Worm (Caenorhabditis elegans) whole organism, early embryonic: ENCODE results near the gene F36A4.1.

Source experiments
- B0310.2 ChIP-seq: sonication (generic microtip); optimal IDR thresholded peaks from 2 replicates; lab custom pipeline; 2016; ENCODE audit warnings: mild to moderate bottlenecking, missing genetic modification characterization, missing compliant biosample characterization
- F13C5.2 ChIP-seq: sonication (generic microtip); optimal IDR thresholded peaks from 2 replicates; lab custom pipeline; 2017; ENCODE audit warnings: mild to moderate bottlenecking, missing genetic modification characterization, inconsistent platforms, missing compliant biosample characterization
- aly-1 ChIP-seq: sonication (generic microtip); optimal IDR thresholded peaks from 2 replicates; lab custom pipeline; 2016; ENCODE audit warnings: missing genetic modification characterization, missing compliant biosample characterization
- ama-1 ChIP-seq: fragments of 150-350 bp; optimal IDR thresholded peaks from 2 replicates; lab custom pipeline; 2014
- ceh-13 ChIP-seq: fragments of 200-800 bp; sonication (Bioruptor generic); optimal IDR thresholded peaks from 2 replicates; lab custom pipeline; 2018; ENCODE audit warnings: mild to moderate bottlenecking, missing genetic modification characterization, missing compliant biosample characterization
- ceh-36 ChIP-seq: sonication (generic microtip); optimal IDR thresholded peaks from 2 replicates; lab custom pipeline; 2016; ENCODE audit warnings: missing genetic modification characterization, inconsistent platforms, missing compliant biosample characterization
- ets-7 ChIP-seq: sonication (generic microtip); optimal IDR thresholded peaks from 2 replicates; lab custom pipeline; 2016; ENCODE audit warnings: missing genotype, missing genetic modification characterization, missing compliant biosample characterization
- flt-1 ChIP-seq: fragments of 200-800 bp; sonication (Bioruptor generic); IDR thresholded peaks from 2 replicates; pipeline ENCODE4 v1.3.6; 2022; ENCODE audit warnings: missing genetic modification characterization, missing compliant biosample characterization
- hmbx-1 ChIP-seq: sonication (generic microtip); optimal IDR thresholded peaks from 2 replicates; lab custom pipeline; 2016; ENCODE audit warnings: mild to moderate bottlenecking, missing genetic modification characterization, missing compliant biosample characterization
- hmg-4 ChIP-seq: fragments of 200-800 bp; sonication (Bioruptor generic); optimal IDR thresholded peaks from 2 replicates; lab custom pipeline; 2018; ENCODE audit warnings: mild to moderate bottlenecking, missing genetic modification characterization, missing compliant biosample characterization
- hnd-1 ChIP-seq: sonication (generic microtip); optimal IDR thresholded peaks from 2 replicates; lab custom pipeline; 2016; ENCODE audit warnings: missing genetic modification characterization, missing compliant biosample characterization
- pes-1 ChIP-seq: fragments of 200-800 bp; sonication (Bioruptor generic); IDR thresholded peaks from 2 replicates; pipeline ENCODE4 v1.3.6; 2022; ENCODE audit warnings: missing genetic modification reagents, missing genetic modification characterization, missing compliant biosample characterization
- scrt-1 ChIP-seq: fragments of 200-800 bp; sonication (Bioruptor generic); IDR thresholded peaks from 2 replicates; pipeline ENCODE4 v1.3.6; 2022; ENCODE audit warnings: missing genetic modification characterization, missing compliant biosample characterization
- sea-1 ChIP-seq: fragments of 200-800 bp; sonication (Bioruptor generic); conservative IDR thresholded peaks from 2 replicates; pipeline ENCODE4 v1.3.6; 2022; ENCODE audit warnings: missing genetic modification characterization, missing compliant biosample characterization
- tbx-11 ChIP-seq: fragments of 200-800 bp; sonication (Bioruptor generic); IDR thresholded peaks from 2 replicates; pipeline ENCODE4 v1.3.6; 2022; ENCODE audit warnings: missing genetic modification characterization, missing compliant biosample characterization
- tbx-37 ChIP-seq: fragments of 200-800 bp; sonication (Bioruptor generic); conservative IDR thresholded peaks from 2 replicates; pipeline ENCODE4 v1.3.6; 2022; ENCODE audit warnings: missing genetic modification reagents, missing genetic modification characterization, missing compliant biosample characterization
- tra-4 ChIP-seq: sonication (generic microtip); optimal IDR thresholded peaks from 2 replicates; lab custom pipeline; 2017; ENCODE audit warnings: missing genetic modification characterization, missing compliant biosample characterization

F36A4.1 gene

ce11 chrIV:4289267-4289666 lies 17.0 kb downstream of the F36A4.1 start, which contains the start of gene F15E6.5:
F15E6.5 (plus strand) TSS chrIV:4289567.
- no peak for TF ChIP-seq hnd-1 (tag; lab: Kevin White, UChicago)
- no peak for TF ChIP-seq tra-4 (tag; lab: Kevin White, UChicago)
- TF ChIP-seq tbx-37: no peak
- no peak for TF ChIP-seq ama-1 (lab: Kevin White, UChicago)
- no peak for TF ChIP-seq aly-1 (tag; lab: Kevin White, UChicago)
- TF ChIP-seq scrt-1 (GFP tag; lab: Robert Waterston, UW): no peak
- no peak for TF ChIP-seq pes-1 (GFP tag; lab: Robert Waterston, UW)
- TF ChIP-seq ceh-13: no peak
- TF ChIP-seq F13C5.2 (tag; lab: Kevin White, UChicago): no peak
- no peak for TF ChIP-seq hmbx-1 (tag; lab: Kevin White, UChicago)
- no peak for TF ChIP-seq sea-1 (GFP tag; lab: Robert Waterston, UW)
- no peak for TF ChIP-seq hmg-4
- no peak for TF ChIP-seq ceh-36

ce11 chrIV:4290472-4290871 lies 18.2 kb downstream of the F36A4.1 start, which contains the start of gene dct-7:
dct-7 (minus strand) TSS chrIV:4290572.
- no peak for TF ChIP-seq hmbx-1 (tag; lab: Kevin White, UChicago)
- no peak for TF ChIP-seq flt-1 (GFP tag; lab: Robert Waterston, UW)
- TF ChIP-seq ets-7 (tag; lab: Kevin White, UChicago): no peak

- no peak for TF ChIP-seq ets-7 (tag; lab: Kevin White, UChicago)
- no peak for TF ChIP-seq aly-1 (tag; lab: Kevin White, UChicago)
- no peak for TF ChIP-seq ceh-36
- no peak for TF ChIP-seq ama-1 (lab: Kevin White, UChicago)
- TF ChIP-seq tbx-11 (GFP tag; lab: Robert Waterston, UW): no peak
- no peak for TF ChIP-seq F13C5.2 (tag; lab: Kevin White, UChicago)
- no peak for TF ChIP-seq B0310.2 (tag; lab: Kevin White, UChicago)
- no peak for TF ChIP-seq hnd-1 (tag; lab: Kevin White, UChicago)
- TF ChIP-seq tra-4 (tag; lab: Kevin White, UChicago): no peak
- no peak for TF ChIP-seq tbx-37
- TF ChIP-seq scrt-1 (GFP tag; lab: Robert Waterston, UW): no peak
- TF ChIP-seq hmg-4: no peak
- TF ChIP-seq hmbx-1 (tag; lab: Kevin White, UChicago): no peak
- TF ChIP-seq flt-1 (GFP tag; lab: Robert Waterston, UW): no peak
- no peak for TF ChIP-seq ceh-13
These were observed 18.9 kb downstream of the F36A4.1 start, which contains the start of gene F15E6.4 for ce11 chrIV:4291174-4291573. F15E6.4 (plus strand) TSS chrIV:4291474.

- no peak for TF ChIP-seq ets-7 (tag; lab: Kevin White, UChicago)
- TF ChIP-seq scrt-1 (GFP tag; lab: Robert Waterston, UW): no peak
- no peak for TF ChIP-seq aly-1 (tag; lab: Kevin White, UChicago)
These were observed 20.3 kb downstream of the F36A4.1 start, which contains the start of gene F15E6.10 for ce11 chrIV:4292569-4292968. F15E6.10 (plus strand) TSS chrIV:4292869.

ce11 chrIV:4294552-4294951 lies 22.3 kb downstream of the F36A4.1 start, which contains the start of gene F15E6.3:
F15E6.3 (plus strand) TSS chrIV:4294895.
- TF ChIP-seq hnd-1 (tag; lab: Kevin White, UChicago) (no peak), flt-1 (GFP tag; lab: Robert Waterston, UW) (no peak), ceh-36 (no peak), hmbx-1 (tag; lab: Kevin White, UChicago) (no peak), ets-7 (tag; lab: Kevin White, UChicago) (no peak), pes-1 (GFP tag; lab: Robert Waterston, UW) (no peak), ceh-13 (no peak), scrt-1 (GFP tag; lab: Robert Waterston, UW) (no peak), ama-1 (lab: Kevin White, UChicago) (no peak), aly-1 (tag; lab: Kevin White, UChicago) (no peak), F13C5.2 (tag; lab: Kevin White, UChicago) (no peak)

- TF ChIP-seq tbx-11 (GFP tag; lab: Robert Waterston, UW) (no peak), tbx-37 (no peak), ceh-13 (no peak), B0310.2 (tag; lab: Kevin White, UChicago) (no peak)
These were observed 26.7 kb downstream of the F36A4.1 start, which contains the start of gene F15E6.9 for ce11 chrIV:4298983-4299382. F15E6.9 (minus strand) TSS chrIV:4299083.

ce11 chrIV:4299994-4300393 lies 27.7 kb downstream of the F36A4.1 start:
- no peak for TF ChIP-seq pes-1 (GFP tag; lab: Robert Waterston, UW)
- TF ChIP-seq ets-7 (tag; lab: Kevin White, UChicago): no peak
- no peak for TF ChIP-seq hmbx-1 (tag; lab: Kevin White, UChicago)
- no peak for TF ChIP-seq B0310.2 (tag; lab: Kevin White, UChicago)
- no peak for TF ChIP-seq ceh-13
- no peak for TF ChIP-seq scrt-1 (GFP tag; lab: Robert Waterston, UW)
- TF ChIP-seq hmg-4: no peak

- TF ChIP-seq tra-4 (tag; lab: Kevin White, UChicago) (no peak), hmg-4 (no peak), tbx-37 (no peak), ceh-36 (no peak), aly-1 (tag; lab: Kevin White, UChicago) (no peak), B0310.2 (tag; lab: Kevin White, UChicago) (no peak), tbx-11 (GFP tag; lab: Robert Waterston, UW) (no peak), sea-1 (GFP tag; lab: Robert Waterston, UW) (no peak), scrt-1 (GFP tag; lab: Robert Waterston, UW) (no peak), hnd-1 (tag; lab: Kevin White, UChicago) (no peak), ceh-13 (no peak), pes-1 (GFP tag; lab: Robert Waterston, UW) (no peak), flt-1 (GFP tag; lab: Robert Waterston, UW) (no peak), hmbx-1 (tag; lab: Kevin White, UChicago) (no peak), F13C5.2 (tag; lab: Kevin White, UChicago) (no peak), ama-1 (lab: Kevin White, UChicago) (no peak), ets-7 (tag; lab: Kevin White, UChicago) (no peak)
These were observed 28.9 kb downstream of the F36A4.1 start, which contains the start of gene lgc-22 for ce11 chrIV:4301202-4301601. lgc-22 (plus strand) TSS chrIV:4301306.
